Fruit fly (Drosophila melanogaster) whole organism, embryonic: Measurements from ENCODE around the gene CG17359.

Experiments
- NfI ChIP-seq: fragments of 200-800 bp; sonication (Bioruptor generic); optimal IDR thresholded peaks from 3 replicates; lab custom pipeline; 2018; ENCODE audit warnings: missing biosample characterization, mild to moderate bottlenecking, missing genetic modification characterization, moderate library complexity
- Tbp ChIP-seq: fragments of >200 bp; optimal IDR thresholded peaks from 2 replicates; lab custom pipeline; 2018; ENCODE audit warnings: missing biosample characterization, missing genetic modification characterization

- TF ChIP-seq NfI (GFP tag; lab: Kevin White, UChicago): no peak
- TF ChIP-seq Tbp (GFP tag; lab: Kevin White, UChicago): no peak
These were observed 16.5 kb downstream of the CG17359 start for dm6 chr3L:13982516-13982915.
